Worm (Caenorhabditis elegans) whole organism, L3 larva: ENCODE data around the gene mel-32.
A peak's percentile ranks its signal among the peaks of the same experiment; 100 is the strongest.

Experiments used
- R02D3.7 ChIP-seq: fragments of 150-350 bp; optimal IDR thresholded peaks from 2 replicates; lab custom pipeline; 2014; ENCODE audit warnings: missing biosample characterization, missing genetic modification characterization
- ZK546.5 ChIP-seq: sonication (generic microtip); optimal IDR thresholded peaks from 2 replicates; lab custom pipeline; 2017; ENCODE audit warnings: missing biosample characterization, missing genetic modification characterization
- aly-2 ChIP-seq: fragments of 150-350 bp; optimal IDR thresholded peaks from 2 replicates; lab custom pipeline; 2014; ENCODE audit warnings: missing biosample characterization, missing genetic modification characterization
- ama-1 ChIP-seq: fragments of 150-350 bp; optimal IDR thresholded peaks from 2 replicates; lab custom pipeline; 2018
- ceh-16 ChIP-seq: sonication (generic microtip); optimal IDR thresholded peaks from 2 replicates; lab custom pipeline; 2017; ENCODE audit warnings: missing biosample characterization, missing genetic modification characterization
- ceh-28 ChIP-seq: fragments of 150-350 bp; optimal IDR thresholded peaks from 2 replicates; lab custom pipeline; 2014; ENCODE audit warnings: missing biosample characterization, missing genetic modification reagents, missing genetic modification characterization
- ceh-82 ChIP-seq: fragments of 150-350 bp; optimal IDR thresholded peaks from 2 replicates; lab custom pipeline; 2014; ENCODE audit warnings: missing biosample characterization, missing genetic modification characterization
- ceh-9 ChIP-seq: sonication (generic microtip); optimal IDR thresholded peaks from 2 replicates; lab custom pipeline; 2018; ENCODE audit warnings: missing biosample characterization, missing genetic modification characterization
- daf-12 ChIP-seq: fragments of 150-350 bp; optimal IDR thresholded peaks from 2 replicates; lab custom pipeline; 2014; ENCODE audit warnings: missing biosample characterization, missing genetic modification reagents, missing genetic modification characterization
- egl-27 ChIP-seq: sonication (generic microtip); optimal IDR thresholded peaks from 4 replicates; lab custom pipeline; 2017; ENCODE audit warnings: missing biosample characterization, missing genetic modification reagents, missing genetic modification characterization
- egl-5 ChIP-seq: fragments of 150-350 bp; optimal IDR thresholded peaks from 2 replicates; lab custom pipeline; 2017; ENCODE audit warnings: missing biosample characterization, missing genetic modification reagents, missing genetic modification characterization, inconsistent platforms
- elt-1 ChIP-seq: fragments of 150-350 bp; optimal IDR thresholded peaks from 2 replicates; lab custom pipeline; 2014; ENCODE audit warnings: missing biosample characterization, missing genetic modification characterization
- elt-2 ChIP-seq: sonication (generic microtip); optimal IDR thresholded peaks from 2 replicates; lab custom pipeline; 2016; ENCODE audit warnings: missing genetic modification reagents, mild to moderate bottlenecking, missing genetic modification characterization, missing compliant biosample characterization
- elt-3 ChIP-seq, 3 experiments: fragments of 150-350 bp in 1 of 3; sonication (generic microtip) in 2 of 3; optimal IDR thresholded peaks; 2 replicates in 2 of 3; 4 replicates in 1 of 3; lab custom pipeline; 2014 to 2017; ENCODE audit warnings: missing biosample characterization in 3 of 3, missing genetic modification characterization in 3 of 3
- eor-1 ChIP-seq, 2 experiments: fragments of 150-350 bp; optimal IDR thresholded peaks; 2 replicates each; lab custom pipeline; 2014 to 2018; ENCODE audit warnings: missing biosample characterization in 2 of 2, missing genetic modification characterization in 2 of 2
- fkh-10 ChIP-seq: sonication (generic microtip); optimal IDR thresholded peaks from 2 replicates; lab custom pipeline; 2017; ENCODE audit warnings: missing biosample characterization, missing genetic modification reagents, missing genetic modification characterization
- fkh-2 ChIP-seq: fragments of 150-350 bp; optimal IDR thresholded peaks from 2 replicates; lab custom pipeline; 2014; ENCODE audit warnings: missing biosample characterization, missing genetic modification reagents, missing genetic modification characterization
- fos-1 ChIP-seq: fragments of 150-350 bp; optimal IDR thresholded peaks from 2 replicates; lab custom pipeline; 2014; ENCODE audit warnings: missing biosample characterization, missing genetic modification characterization
- hmg-11 ChIP-seq: sonication (generic microtip); optimal IDR thresholded peaks from 2 replicates; lab custom pipeline; 2016; ENCODE audit warnings: missing genetic modification characterization, missing compliant biosample characterization
- jun-1 ChIP-seq: fragments of 150-350 bp; optimal IDR thresholded peaks from 2 replicates; lab custom pipeline; 2014; ENCODE audit warnings: missing biosample characterization, missing genetic modification reagents, missing genetic modification characterization
- lin-15B ChIP-seq: fragments of 150-350 bp; optimal IDR thresholded peaks from 2 replicates; lab custom pipeline; 2014; ENCODE audit warnings: missing biosample characterization, missing genetic modification characterization
- lin-39 ChIP-seq: fragments of 150-350 bp; optimal IDR thresholded peaks from 2 replicates; lab custom pipeline; 2018; ENCODE audit warnings: missing biosample characterization, missing genetic modification reagents, missing genetic modification characterization
- lsy-12 ChIP-seq: sonication (generic microtip); optimal IDR thresholded peaks from 2 replicates; lab custom pipeline; 2016; ENCODE audit warnings: mild to moderate bottlenecking, missing genetic modification characterization, missing compliant biosample characterization
- mdl-1 ChIP-seq: fragments of 150-350 bp; optimal IDR thresholded peaks from 2 replicates; lab custom pipeline; 2014; ENCODE audit warnings: missing biosample characterization, missing genetic modification characterization
- mml-1 ChIP-seq: fragments of 150-350 bp; sonication (generic microtip); optimal IDR thresholded peaks from 3 replicates; lab custom pipeline; 2014; ENCODE audit warnings: missing biosample characterization, missing genetic modification characterization
- nfya-1 ChIP-seq: sonication (generic microtip); optimal IDR thresholded peaks from 2 replicates; lab custom pipeline; 2017; ENCODE audit warnings: missing genetic modification characterization, mild to moderate bottlenecking, missing compliant biosample characterization, antibody characterized with exemption, moderate library complexity; ENCODE audit not compliant: insufficient read depth
- nhr-11 ChIP-seq: fragments of 150-350 bp; optimal IDR thresholded peaks from 2 replicates; lab custom pipeline; 2014; ENCODE audit warnings: missing biosample characterization, missing genetic modification characterization
- nhr-12 ChIP-seq: fragments of 150-350 bp; optimal IDR thresholded peaks from 2 replicates; lab custom pipeline; 2014; ENCODE audit warnings: missing biosample characterization, missing genetic modification characterization
- nhr-23 ChIP-seq: fragments of 150-350 bp; optimal IDR thresholded peaks from 2 replicates; lab custom pipeline; 2014; ENCODE audit warnings: missing biosample characterization, missing genetic modification reagents, missing genetic modification characterization
- nhr-237 ChIP-seq: fragments of 150-350 bp; optimal IDR thresholded peaks from 2 replicates; lab custom pipeline; 2014; ENCODE audit warnings: missing biosample characterization, missing genetic modification characterization
- nhr-25 ChIP-seq: sonication (generic microtip); optimal IDR thresholded peaks from 2 replicates; lab custom pipeline; 2017; ENCODE audit warnings: missing biosample characterization, missing genetic modification characterization
- nhr-28 ChIP-seq: fragments of 150-350 bp; optimal IDR thresholded peaks from 2 replicates; lab custom pipeline; 2014; ENCODE audit warnings: missing biosample characterization, missing genetic modification characterization
- nhr-43 ChIP-seq: sonication (generic microtip); optimal IDR thresholded peaks from 2 replicates; lab custom pipeline; 2016; ENCODE audit warnings: mild to moderate bottlenecking, missing genetic modification characterization, missing compliant biosample characterization; ENCODE audit not compliant: poor library complexity, severe bottlenecking
- nhr-67 ChIP-seq: fragments of 150-350 bp; optimal IDR thresholded peaks from 2 replicates; lab custom pipeline; 2014; ENCODE audit warnings: missing biosample characterization, missing genetic modification characterization
- nhr-76 ChIP-seq: fragments of 150-350 bp; sonication (generic microtip); optimal IDR thresholded peaks from 5 replicates; lab custom pipeline; 2014; ENCODE audit warnings: missing biosample characterization, missing genetic modification characterization
- nhr-77 ChIP-seq: fragments of 150-350 bp; optimal IDR thresholded peaks from 2 replicates; lab custom pipeline; 2014; ENCODE audit warnings: missing biosample characterization, missing genetic modification characterization
- pha-4 ChIP-seq: fragments of 150-350 bp; optimal IDR thresholded peaks from 2 replicates; lab custom pipeline; 2014; ENCODE audit warnings: missing biosample characterization, missing genetic modification reagents, missing genetic modification characterization
- pqm-1 ChIP-seq: fragments of 150-350 bp; optimal IDR thresholded peaks from 2 replicates; lab custom pipeline; 2017; ENCODE audit warnings: missing biosample characterization, missing genetic modification characterization, inconsistent platforms
- sea-2 ChIP-seq: fragments of 150-350 bp; sonication (generic microtip); optimal IDR thresholded peaks from 4 replicates; lab custom pipeline; 2014; ENCODE audit warnings: missing biosample characterization, missing genetic modification reagents, missing genetic modification characterization
- skn-1 ChIP-seq: fragments of 150-350 bp; optimal IDR thresholded peaks from 2 replicates; lab custom pipeline; 2014; ENCODE audit warnings: missing biosample characterization, missing genetic modification characterization
- snpc-4 ChIP-seq: fragments of 150-350 bp; optimal IDR thresholded peaks from 2 replicates; lab custom pipeline; 2014; ENCODE audit warnings: missing biosample characterization, missing genetic modification characterization
- tbx-2 ChIP-seq: sonication (generic microtip); optimal IDR thresholded peaks from 2 replicates; lab custom pipeline; 2016; ENCODE audit warnings: mild to moderate bottlenecking, missing genetic modification characterization, missing compliant biosample characterization
- unc-39 ChIP-seq: sonication (generic microtip); optimal IDR thresholded peaks from 4 replicates; lab custom pipeline; 2017; ENCODE audit warnings: missing biosample characterization, missing genetic modification characterization
- unc-62 ChIP-seq: fragments of 150-350 bp; sonication (generic microtip); optimal IDR thresholded peaks from 4 replicates; lab custom pipeline; 2014; ENCODE audit warnings: missing biosample characterization, missing genetic modification reagents, missing genetic modification characterization
- zag-1 ChIP-seq: fragments of 150-350 bp; optimal IDR thresholded peaks from 2 replicates; lab custom pipeline; 2014; ENCODE audit warnings: missing biosample characterization, missing genetic modification characterization
- ztf-11 ChIP-seq: fragments of 150-350 bp; optimal IDR thresholded peaks from 2 replicates; lab custom pipeline; 2014; ENCODE audit warnings: missing biosample characterization, missing genetic modification characterization
- ztf-4 ChIP-seq: fragments of 150-350 bp; optimal IDR thresholded peaks from 2 replicates; lab custom pipeline; 2014; ENCODE audit warnings: missing biosample characterization, missing genetic modification characterization

The mel-32 gene

DNA sequence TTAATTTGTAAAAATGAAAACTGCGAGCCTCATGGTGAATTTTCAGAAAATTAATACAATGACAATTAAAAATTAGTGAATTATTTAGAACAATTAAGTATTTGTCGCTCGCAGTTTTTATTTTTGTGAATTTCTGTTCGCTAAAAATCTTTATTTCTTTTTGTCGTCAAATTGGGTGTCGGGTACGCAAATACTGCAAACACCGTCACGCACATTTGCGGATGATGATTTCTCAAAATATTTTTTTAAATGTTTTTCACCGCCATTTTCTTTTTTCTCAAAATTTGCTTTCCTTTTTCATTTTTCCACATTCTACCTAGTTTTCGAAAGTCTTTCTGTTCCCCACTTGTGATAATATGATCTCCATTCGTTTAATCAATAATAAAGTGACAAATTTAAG, 46.1 kb upstream of the mel-32 start:
- TF ChIP-seq mdl-1 (tag; lab: Kevin White, UChicago): no peak
- no peak for TF ChIP-seq lin-39 (tag; lab: Kevin White, UChicago)
- TF ChIP-seq ceh-82 (tag; lab: Kevin White, UChicago): no peak
- no peak for TF ChIP-seq ztf-11
- TF ChIP-seq ama-1 (lab: Kevin White, UChicago): no peak
- TF ChIP-seq fkh-2 (tag; lab: Kevin White, UChicago): no peak
- no peak for TF ChIP-seq unc-39 (tag; lab: Kevin White, UChicago)
- TF ChIP-seq ceh-9 (tag; lab: Kevin White, UChicago): no peak
- peak; percentile 7 for TF ChIP-seq snpc-4 (tag; lab: Kevin White, UChicago)
- TF ChIP-seq nhr-25: no peak
- no peak for TF ChIP-seq fos-1
- TF ChIP-seq nhr-12 (tag; lab: Kevin White, UChicago): no peak
- TF ChIP-seq lsy-12 (tag; lab: Kevin White, UChicago): no peak
- TF ChIP-seq elt-3 (tag; optimal IDR thresholded peaks at IDR 0.05; lab: Kevin White, UChicago): no peak
- no peak for TF ChIP-seq hmg-11 (tag; lab: Kevin White, UChicago)
- TF ChIP-seq eor-1 (tag; optimal IDR thresholded peaks at IDR 0.05; lab: Kevin White, UChicago): no peak
- no peak for TF ChIP-seq ZK546.5 (tag; lab: Kevin White, UChicago)
- peak; percentile 58 for TF ChIP-seq pha-4 (tag; lab: Kevin White, UChicago)
- peak; percentile 41 for TF ChIP-seq nhr-23 (tag; lab: Kevin White, UChicago)
- TF ChIP-seq sea-2 (GFP tag; lab: Kevin White, UChicago): no peak
- TF ChIP-seq fkh-10: no peak
- TF ChIP-seq egl-5 (tag; lab: Kevin White, UChicago): no peak
- TF ChIP-seq aly-2 (tag; lab: Kevin White, UChicago): no peak
- peak; percentile 39 for TF ChIP-seq lin-15B (tag; lab: Kevin White, UChicago)
- peak; percentile 62 for TF ChIP-seq nfya-1
- no peak for TF ChIP-seq nhr-77 (tag; lab: Kevin White, UChicago)
- no peak for TF ChIP-seq daf-12 (tag; lab: Kevin White, UChicago)
- TF ChIP-seq ztf-4 (tag; lab: Kevin White, UChicago): no peak
- no peak for TF ChIP-seq tbx-2
- TF ChIP-seq nhr-43 (tag; lab: Kevin White, UChicago): peak; percentile 24
- TF ChIP-seq ceh-16 (tag; lab: Kevin White, UChicago): no peak
- TF ChIP-seq R02D3.7 (tag; lab: Kevin White, UChicago): peak; percentile 10
- TF ChIP-seq mml-1 (tag; lab: Kevin White, UChicago): no peak
- peak; percentile 13 for TF ChIP-seq elt-2 (tag; lab: Kevin White, UChicago)
- no peak for TF ChIP-seq nhr-237 (tag; lab: Kevin White, UChicago)
- no peak for TF ChIP-seq nhr-11 (tag; lab: Kevin White, UChicago)
- no peak for TF ChIP-seq egl-27
- TF ChIP-seq ceh-28 (tag; lab: Kevin White, UChicago): no peak
- no peak for TF ChIP-seq nhr-67 (tag; lab: Kevin White, UChicago)
- no peak for TF ChIP-seq jun-1 (tag; lab: Kevin White, UChicago)
- no peak for TF ChIP-seq zag-1 (tag; lab: Kevin White, UChicago)
- no peak for TF ChIP-seq pqm-1
- TF ChIP-seq skn-1 (tag; lab: Kevin White, UChicago): peak; percentile 98
- TF ChIP-seq elt-1 (tag; lab: Kevin White, UChicago): no peak
- TF ChIP-seq nhr-76 (tag; lab: Kevin White, UChicago): no peak
- no peak for TF ChIP-seq unc-62 (GFP tag; lab: Kevin White, UChicago)
- no peak for TF ChIP-seq nhr-28
